Fruit fly (Drosophila melanogaster) whole organism, prepupa: ENCODE measurements around the gene Or67c.

Experiments
- CG15336 ChIP-seq: fragments of 200-800 bp; sonication (Bioruptor generic); IDR thresholded peaks from 2 replicates; pipeline ENCODE4 v1.3.6; 2022; ENCODE audit warnings: missing biosample characterization, missing genetic modification characterization
- Ets21C ChIP-seq: fragments of 200-800 bp; sonication (Bioruptor generic); optimal IDR thresholded peaks from 3 replicates; lab custom pipeline; 2016; ENCODE audit warnings: missing biosample characterization, missing genetic modification characterization

DNA sequence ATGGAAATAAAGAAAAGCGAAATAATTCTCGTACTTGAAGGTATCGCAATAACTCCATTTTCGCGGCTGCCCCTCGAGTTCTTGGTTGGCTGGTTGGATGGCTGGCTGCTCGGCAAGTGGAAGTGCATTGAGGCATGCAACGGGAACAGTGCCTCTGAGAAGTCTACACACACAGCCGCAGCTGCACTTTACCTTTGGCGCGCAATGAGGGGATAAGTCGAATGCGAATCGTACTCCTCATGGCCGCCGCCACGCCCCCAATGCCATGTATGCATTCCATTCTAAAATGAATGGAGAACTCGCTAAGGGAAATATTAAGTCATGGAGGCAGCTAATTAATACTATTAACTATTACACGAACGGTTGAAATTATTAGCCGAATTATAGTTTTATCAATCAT, 5.3 kb upstream of the Or67c start:
- no peak for TF ChIP-seq CG15336 (GFP tag; lab: Robert Waterston, UW)
- no peak for TF ChIP-seq Ets21C (GFP tag; lab: Kevin White, UChicago)
